Worm (Caenorhabditis elegans): ENCODE data around the gene F49E12.10.

Gene F49E12.10

ce11 chrII:8382880-8383279 lies 8.0 kb upstream of the F49E12.10 start:
- TF ChIP-seq nhr-48 (tag; optimal IDR thresholded peaks at IDR 0.05): peak; percentile 87
- TF ChIP-seq T26A8.4 (GFP tag; IDR thresholded peaks at IDR 0.05): no peak
- peak; percentile 2 for TF ChIP-seq zip-2 (tag; optimal IDR thresholded peaks at IDR 0.05)
- TF ChIP-seq nhr-28 (tag; optimal IDR thresholded peaks at IDR 0.05): peak; percentile 97
- TF ChIP-seq nhr-11 (tag; optimal IDR thresholded peaks at IDR 0.05): no peak
- no peak for TF ChIP-seq dmd-8 (GFP tag; IDR thresholded peaks at IDR 0.05)
- no peak for TF ChIP-seq spr-1 (tag; optimal IDR thresholded peaks at IDR 0.05)
- TF ChIP-seq ztf-11 (tag; optimal IDR thresholded peaks at IDR 0.05): no peak
- peak; percentile 21 for TF ChIP-seq cey-2 (tag; optimal IDR thresholded peaks at IDR 0.05; ENCODE audit: borderline replicate concordance, insufficient read depth)
- peak; percentile 95 for TF ChIP-seq nhr-77 (tag; optimal IDR thresholded peaks at IDR 0.05)
- TF ChIP-seq pqm-1 (tag; optimal IDR thresholded peaks at IDR 0.05): peak; percentile 96
- TF ChIP-seq ama-1 (optimal IDR thresholded peaks at IDR 0.05): no peak
- no peak for TF ChIP-seq lir-3 (tag; optimal IDR thresholded peaks at IDR 0.05)
- TF ChIP-seq fos-1 (tag; optimal IDR thresholded peaks at IDR 0.05): no peak
- no peak for TF ChIP-seq Y5F2A.4 (GFP tag; optimal IDR thresholded peaks at IDR 0.05)
- TF ChIP-seq pha-4 (GFP tag; IDR thresholded peaks at IDR 0.05): peak; percentile 41; the same call in 1 of the 2 replicates
- no peak for TF ChIP-seq pha-4 (tag; optimal IDR thresholded peaks at IDR 0.05)
- no peak; the same call in 1 of the 2 replicates for TF ChIP-seq nhr-41 (GFP tag; IDR thresholded peaks at IDR 0.05)
- TF ChIP-seq hlh-11 (tag; optimal IDR thresholded peaks at IDR 0.05): peak; percentile 95
- no peak for TF ChIP-seq madf-9 (GFP tag; conservative IDR thresholded peaks at IDR 0.05)
- peak; percentile 5 for TF ChIP-seq gei-8 (GFP tag; optimal IDR thresholded peaks at IDR 0.05)
- no peak for TF ChIP-seq D1046.2 (GFP tag; IDR thresholded peaks at IDR 0.05)
- peak; percentile 51 for TF ChIP-seq T20F7.1 (GFP tag; optimal IDR thresholded peaks at IDR 0.05)
- no peak for TF ChIP-seq snpc-4 (tag; optimal IDR thresholded peaks at IDR 0.05)
- TF ChIP-seq tra-1 (GFP tag; IDR thresholded peaks at IDR 0.05): peak; percentile 52; the same call in 1 of the 2 replicates
- TF ChIP-seq skn-1 (tag; optimal IDR thresholded peaks at IDR 0.05): no peak
- TF ChIP-seq nhr-111 (GFP tag; optimal IDR thresholded peaks at IDR 0.05): no peak
- peak; percentile 81 for TF ChIP-seq nhr-102 (tag; optimal IDR thresholded peaks at IDR 0.05)
- TF ChIP-seq lin-1 (GFP tag; IDR thresholded peaks at IDR 0.05): peak; percentile 87
- peak; percentile 71 for TF ChIP-seq aha-1 (tag)
- no peak for TF ChIP-seq daf-8 (GFP tag; IDR thresholded peaks at IDR 0.05)
- no peak for TF ChIP-seq arid-1 (GFP tag; conservative IDR thresholded peaks at IDR 0.05)
- no peak for TF ChIP-seq nhr-25 (tag; optimal IDR thresholded peaks at IDR 0.05; ENCODE audit: borderline replicate concordance, insufficient read depth)
- no peak for TF ChIP-seq sdz-12 (GFP tag; optimal IDR thresholded peaks at IDR 0.05)
- peak in 1 of 2 experiments; percentile 45 for TF ChIP-seq unc-62 (GFP tag; optimal IDR thresholded peaks at IDR 0.05 in 1 of 2)
- no peak for TF ChIP-seq unc-62 (tag; optimal IDR thresholded peaks at IDR 0.05)
- no peak for TF ChIP-seq vab-7 (GFP tag; IDR thresholded peaks at IDR 0.05)
- TF ChIP-seq unc-130 (GFP tag; optimal IDR thresholded peaks at IDR 0.05): no peak
- TF ChIP-seq daf-16 (GFP tag; optimal IDR thresholded peaks at IDR 0.05): peak in 1 of 2 experiments; percentile 45
- TF ChIP-seq daf-16 (tag; optimal IDR thresholded peaks at IDR 0.05): peak; percentile 90
- TF ChIP-seq zfp-2 (tag; optimal IDR thresholded peaks at IDR 0.05): no peak
- TF ChIP-seq F44E2.7 (GFP tag; IDR thresholded peaks at IDR 0.05): no peak
- TF ChIP-seq lin-39 (tag; optimal IDR thresholded peaks at IDR 0.05): no peak
- TF ChIP-seq ceh-62 (tag; optimal IDR thresholded peaks at IDR 0.05): no peak
- TF ChIP-seq nhr-237 (tag; optimal IDR thresholded peaks at IDR 0.05): no peak
- no peak for TF ChIP-seq egl-27 (tag; optimal IDR thresholded peaks at IDR 0.05)
- TF ChIP-seq rbr-2 (tag; optimal IDR thresholded peaks at IDR 0.05): no peak
- TF ChIP-seq aly-2 (tag; optimal IDR thresholded peaks at IDR 0.05): no peak
- TF ChIP-seq saeg-2 (GFP tag; IDR thresholded peaks at IDR 0.05): 0 out of 2 replicates have a peak, but pooled peaks have one; percentile 62
- TF ChIP-seq set-16 (GFP tag; IDR thresholded peaks at IDR 0.05): no peak
- TF ChIP-seq hlh-30 (tag; optimal IDR thresholded peaks at IDR 0.05; ENCODE audit: insufficient read depth): peak; percentile 74
- TF ChIP-seq lin-13 (GFP tag; optimal IDR thresholded peaks at IDR 0.05): no peak
- peak in 1 of 2 experiments; percentile 68 for TF ChIP-seq lsy-2 (tag; optimal IDR thresholded peaks at IDR 0.05)
